Fruit fly (Drosophila melanogaster): ENCODE data around the gene CG42831.
A peak's percentile ranks its signal among the peaks of the same experiment; 100 is the strongest.

The CG42831 gene

dm6 chr3L:10771616-10772203, 42.9 kb upstream of the CG42831 start, which contains the start of gene CG43245:
CG43245 (plus strand) TSS chr3L:10771925.
- TF ChIP-seq CG6854 (GFP tag; optimal IDR thresholded peaks at IDR 0.05): peak; percentile 35
- no peak for TF ChIP-seq lz (GFP tag; optimal IDR thresholded peaks at IDR 0.05)

dm6 chr3L:10772527-10773184, 42.0 kb upstream of the CG42831 start:
- peak; percentile 90 for TF ChIP-seq svp (GFP tag)
- TF ChIP-seq CG6854 (GFP tag; optimal IDR thresholded peaks at IDR 0.05): peak; percentile 31
- no peak for TF ChIP-seq Hr38 (GFP tag; optimal IDR thresholded peaks at IDR 0.05)
- TF ChIP-seq Sox15 (GFP tag; optimal IDR thresholded peaks at IDR 0.05): no peak
- TF ChIP-seq CG3919 (GFP tag; optimal IDR thresholded peaks at IDR 0.05): peak; percentile 50
- peak; percentile 11 for TF ChIP-seq net (GFP tag; optimal IDR thresholded peaks at IDR 0.05)
- peak; percentile 3 for TF ChIP-seq CG10669 (GFP tag; optimal IDR thresholded peaks at IDR 0.05)
- TF ChIP-seq Ets21C (GFP tag; optimal IDR thresholded peaks at IDR 0.05): no peak
- TF ChIP-seq CG34406 (GFP tag; optimal IDR thresholded peaks at IDR 0.05): peak; percentile 61
- TF ChIP-seq Hr4 (GFP tag; optimal IDR thresholded peaks at IDR 0.05): peak; percentile 12
- peak; percentile 60 for TF ChIP-seq CG6792 (GFP tag; optimal IDR thresholded peaks at IDR 0.05)
- TF ChIP-seq cyc (GFP tag; optimal IDR thresholded peaks at IDR 0.05): peak; percentile 60
- peak; percentile 5 for TF ChIP-seq Eip75B (GFP tag; optimal IDR thresholded peaks at IDR 0.05)
- TF ChIP-seq CG6276 (GFP tag; optimal IDR thresholded peaks at IDR 0.05): no peak
- TF ChIP-seq Eip93F (GFP tag; optimal IDR thresholded peaks at IDR 0.05): no peak
- peak; percentile 42 for TF ChIP-seq CG3032 (tag; optimal IDR thresholded peaks at IDR 0.05)
- TF ChIP-seq CG8119 (GFP tag; IDR thresholded peaks at IDR 0.05): peak; percentile 70; the same call in 2 of the 3 replicates
- TF ChIP-seq CG6808 (GFP tag; optimal IDR thresholded peaks at IDR 0.05): no peak
- TF ChIP-seq Blimp-1 (GFP tag; optimal IDR thresholded peaks at IDR 0.05): no peak
- no peak for TF ChIP-seq ss (GFP tag; optimal IDR thresholded peaks at IDR 0.05)
- TF ChIP-seq CG31627 (GFP tag; optimal IDR thresholded peaks at IDR 0.05): peak; percentile 27
- TF ChIP-seq dsx (GFP tag; optimal IDR thresholded peaks at IDR 0.05; ENCODE audit: poor library complexity, severe bottlenecking): peak; percentile 12
- no peak for TF ChIP-seq CG16779 (tag; optimal IDR thresholded peaks at IDR 0.05)
- peak; percentile 71 for TF ChIP-seq CG15336 (GFP tag; IDR thresholded peaks at IDR 0.05)
- TF ChIP-seq CG8319 (GFP tag; optimal IDR thresholded peaks at IDR 0.05): peak; percentile 22
- TF ChIP-seq CG11762 (GFP tag; optimal IDR thresholded peaks at IDR 0.05; ENCODE audit: insufficient read depth): no peak
- peak; percentile 65 for TF ChIP-seq OdsH (GFP tag; optimal IDR thresholded peaks at IDR 0.05)
- TF ChIP-seq CG4318 (GFP tag; optimal IDR thresholded peaks at IDR 0.05): peak; percentile 30
- peak; percentile 47 for TF ChIP-seq vri (GFP tag; optimal IDR thresholded peaks at IDR 0.05)
- TF ChIP-seq Lpt (GFP tag; optimal IDR thresholded peaks at IDR 0.05): peak; percentile 10
- TF ChIP-seq pdm3 (GFP tag; optimal IDR thresholded peaks at IDR 0.05): peak; percentile 15
- no peak for TF ChIP-seq CG9139 (GFP tag; optimal IDR thresholded peaks at IDR 0.05)
- peak; percentile 90 for TF ChIP-seq Eip78C (GFP tag)
- peak; percentile 46 for TF ChIP-seq CG10631 (GFP tag; optimal IDR thresholded peaks at IDR 0.05)
- TF ChIP-seq CG11902 (GFP tag; optimal IDR thresholded peaks at IDR 0.05): no peak
- peak; percentile 55 for TF ChIP-seq acj6 (GFP tag; optimal IDR thresholded peaks at IDR 0.05)
- TF ChIP-seq spab (GFP tag; optimal IDR thresholded peaks at IDR 0.05): peak; percentile 11
- peak; percentile 18 for TF ChIP-seq Hr39 (GFP tag; optimal IDR thresholded peaks at IDR 0.05)
- 0 out of 3 replicates have a peak, but pooled peaks have one; percentile 53 for TF ChIP-seq CG6163 (GFP tag; IDR thresholded peaks at IDR 0.05)
- no peak for TF ChIP-seq dac (GFP tag; optimal IDR thresholded peaks at IDR 0.05)
- TF ChIP-seq esn (GFP tag; optimal IDR thresholded peaks at IDR 0.05): peak; percentile 72
- TF ChIP-seq CG11294 (GFP tag; IDR thresholded peaks at IDR 0.05): no peak
- no peak for TF ChIP-seq fd85E (GFP tag; optimal IDR thresholded peaks at IDR 0.05)
- TF ChIP-seq fkh (GFP tag; optimal IDR thresholded peaks at IDR 0.05): no peak
- TF ChIP-seq CG1621 (tag; optimal IDR thresholded peaks at IDR 0.05): no peak
- peak in 1 of 2 experiments; percentile 52 for TF ChIP-seq salr (GFP tag; optimal IDR thresholded peaks at IDR 0.05)
- TF ChIP-seq Met (GFP tag; optimal IDR thresholded peaks at IDR 0.05): peak; percentile 56

Measured in whole organism, prepupa.